Fruit fly (Drosophila melanogaster) whole organism, prepupa: ENCODE results near the gene CG2202.

ENCODE experiments used
- Blimp-1 ChIP-seq: fragments of 200-800 bp; sonication (Bioruptor generic); optimal IDR thresholded peaks from 3 replicates; lab custom pipeline; 2017; ENCODE audit warnings: missing biosample characterization, missing genetic modification characterization, mild to moderate bottlenecking, moderate library complexity, missing genetic modification reagents
- CG10669 ChIP-seq: fragments of 200-800 bp; sonication (Bioruptor generic); optimal IDR thresholded peaks from 3 replicates; lab custom pipeline; 2018; ENCODE audit warnings: missing biosample characterization, mild to moderate bottlenecking, missing genetic modification characterization, moderate library complexity
- CG11902 ChIP-seq: fragments of 200-800 bp; sonication (Bioruptor generic); optimal IDR thresholded peaks from 3 replicates; lab custom pipeline; 2016; ENCODE audit warnings: missing biosample characterization, missing genetic modification characterization
- CG15336 ChIP-seq: fragments of 200-800 bp; sonication (Bioruptor generic); IDR thresholded peaks from 2 replicates; pipeline ENCODE4 v1.3.6; 2022; ENCODE audit warnings: missing biosample characterization, missing genetic modification characterization
- CG16779 ChIP-seq: fragments of 200-800 bp; sonication (Bioruptor generic); optimal IDR thresholded peaks from 3 replicates; lab custom pipeline; 2017; ENCODE audit warnings: missing biosample characterization, mild to moderate bottlenecking, missing genetic modification characterization
- CG3032 ChIP-seq: fragments of 200-800 bp; optimal IDR thresholded peaks from 2 replicates; lab custom pipeline; 2019; ENCODE audit warnings: missing biosample characterization, mild to moderate bottlenecking, missing genetic modification characterization, moderate library complexity
- CG32006 ChIP-seq: fragments of 200-800 bp; sonication (Bioruptor generic); optimal IDR thresholded peaks from 3 replicates; lab custom pipeline; 2017; ENCODE audit warnings: missing biosample characterization, mild to moderate bottlenecking, missing genetic modification characterization
- CG3919 ChIP-seq: fragments of 200-800 bp; sonication (Bioruptor generic); optimal IDR thresholded peaks from 3 replicates; lab custom pipeline; 2016; ENCODE audit warnings: missing biosample characterization, missing genetic modification characterization
- CG4318 ChIP-seq: fragments of 200-800 bp; sonication (Bioruptor generic); optimal IDR thresholded peaks from 3 replicates; lab custom pipeline; 2017; ENCODE audit warnings: missing biosample characterization, mild to moderate bottlenecking, missing genetic modification characterization
- CG6808 ChIP-seq: fragments of 200-800 bp; sonication (Bioruptor generic); optimal IDR thresholded peaks from 3 replicates; lab custom pipeline; 2017; ENCODE audit warnings: missing biosample characterization, missing genetic modification characterization, mild to moderate bottlenecking, moderate library complexity, missing genetic modification reagents
- CG6854 ChIP-seq: fragments of 200-800 bp; sonication (Bioruptor generic); optimal IDR thresholded peaks from 2 replicates; lab custom pipeline; 2017; ENCODE audit warnings: missing biosample characterization, mild to moderate bottlenecking, missing genetic modification characterization
- CG7368 ChIP-seq: fragments of 200-800 bp; sonication (Bioruptor generic); optimal IDR thresholded peaks from 3 replicates; lab custom pipeline; 2016; ENCODE audit warnings: missing biosample characterization, missing genetic modification characterization
- CG8119 ChIP-seq: fragments of 200-800 bp; sonication (Bioruptor generic); IDR thresholded peaks from 3 replicates; pipeline ENCODE4 v1.3.6; 2022; ENCODE audit warnings: missing biosample characterization, missing genetic modification characterization
- CG8319 ChIP-seq: fragments of 200-800 bp; sonication (Bioruptor generic); optimal IDR thresholded peaks from 3 replicates; lab custom pipeline; 2016; ENCODE audit warnings: missing biosample characterization, missing genetic modification characterization
- CG8632 ChIP-seq: fragments of 200-800 bp; sonication (Bioruptor generic); optimal IDR thresholded peaks from 3 replicates; lab custom pipeline; 2016; ENCODE audit warnings: missing biosample characterization, missing genetic modification characterization
- CG9139 ChIP-seq: fragments of 200-800 bp; sonication (Bioruptor generic); optimal IDR thresholded peaks from 3 replicates; lab custom pipeline; 2017; ENCODE audit warnings: missing biosample characterization, mild to moderate bottlenecking, missing genetic modification characterization
- Eip75B ChIP-seq: fragments of 200-800 bp; sonication (Bioruptor generic); optimal IDR thresholded peaks from 3 replicates; lab custom pipeline; 2016; ENCODE audit warnings: missing biosample characterization, missing genetic modification characterization
- Eip78C ChIP-seq: fragments of 200-800 bp; sonication (Bioruptor generic); peaks from one replicate; lab custom pipeline; 2016; ENCODE audit warnings: missing biosample characterization, missing genetic modification characterization
- Ets96B ChIP-seq: fragments of 200-800 bp; optimal IDR thresholded peaks from 2 replicates; lab custom pipeline; 2019; ENCODE audit warnings: missing biosample characterization, mild to moderate bottlenecking, missing genetic modification characterization, moderate library complexity
- Gug ChIP-seq: fragments of 200-800 bp; sonication (Bioruptor generic); IDR thresholded peaks from 2 replicates; pipeline ENCODE4 v1.3.6; 2022; ENCODE audit warnings: missing biosample characterization, missing genetic modification characterization
- Hr38 ChIP-seq: sonication (Bioruptor generic); optimal IDR thresholded peaks from 2 replicates; lab custom pipeline; 2016; ENCODE audit warnings: missing biosample characterization, missing genetic modification characterization
- Hr39 ChIP-seq: fragments of 200-800 bp; sonication (Bioruptor generic); optimal IDR thresholded peaks from 2 replicates; lab custom pipeline; 2016; ENCODE audit warnings: missing biosample characterization, missing genetic modification characterization
- Hr4 ChIP-seq: fragments of 200-800 bp; sonication (Bioruptor generic); optimal IDR thresholded peaks from 3 replicates; lab custom pipeline; 2016; ENCODE audit warnings: missing biosample characterization, missing genetic modification characterization
- Lpt ChIP-seq: fragments of 200-800 bp; sonication (Bioruptor generic); optimal IDR thresholded peaks from 3 replicates; lab custom pipeline; 2016; ENCODE audit warnings: missing biosample characterization, missing genetic modification characterization
- Met ChIP-seq: fragments of 200-800 bp; sonication (Bioruptor generic); optimal IDR thresholded peaks from 3 replicates; lab custom pipeline; 2016; ENCODE audit warnings: missing biosample characterization, missing genetic modification characterization
- OdsH ChIP-seq: fragments of 200-800 bp; sonication (Bioruptor generic); optimal IDR thresholded peaks from 3 replicates; lab custom pipeline; 2016; ENCODE audit warnings: missing biosample characterization, missing genetic modification characterization
- Smox ChIP-seq: fragments of 200-800 bp; sonication (Bioruptor generic); optimal IDR thresholded peaks from 3 replicates; lab custom pipeline; 2016; ENCODE audit warnings: missing biosample characterization, missing genetic modification characterization
- Sox102F ChIP-seq: fragments of 200-800 bp; sonication (Bioruptor generic); optimal IDR thresholded peaks from 2 replicates; lab custom pipeline; 2016; ENCODE audit warnings: missing biosample characterization, mild to moderate bottlenecking, missing genetic modification characterization
- Sox15 ChIP-seq: fragments of 200-800 bp; sonication (Bioruptor generic); optimal IDR thresholded peaks from 3 replicates; lab custom pipeline; 2016; ENCODE audit warnings: missing biosample characterization, missing genetic modification characterization
- achi ChIP-seq: fragments of 200-800 bp; sonication (Bioruptor generic); optimal IDR thresholded peaks from 3 replicates; lab custom pipeline; 2016; ENCODE audit warnings: missing biosample characterization, missing genetic modification characterization
- acj6 ChIP-seq: fragments of 200-800 bp; sonication (Bioruptor generic); optimal IDR thresholded peaks from 3 replicates; lab custom pipeline; 2016; ENCODE audit warnings: missing biosample characterization, missing genetic modification characterization
- cyc ChIP-seq: fragments of 200-800 bp; sonication (Bioruptor generic); optimal IDR thresholded peaks from 3 replicates; lab custom pipeline; 2016; ENCODE audit warnings: missing biosample characterization, missing genetic modification characterization
- dac ChIP-seq: fragments of 200-800 bp; sonication (Bioruptor generic); optimal IDR thresholded peaks from 2 replicates; lab custom pipeline; 2017; ENCODE audit warnings: missing biosample characterization, mild to moderate bottlenecking, missing genetic modification characterization
- dsx ChIP-seq: fragments of 200-800 bp; optimal IDR thresholded peaks from 3 replicates; lab custom pipeline; 2019; ENCODE audit warnings: missing biosample characterization, mild to moderate bottlenecking, missing genetic modification characterization, moderate library complexity; ENCODE audit not compliant: poor library complexity, severe bottlenecking
- eg ChIP-seq: fragments of 200-800 bp; sonication (Bioruptor generic); IDR thresholded peaks from 3 replicates; pipeline ENCODE4 v1.3.6; 2022; ENCODE audit warnings: missing biosample characterization, missing genetic modification characterization
- esn ChIP-seq: fragments of 200-800 bp; sonication (Bioruptor generic); optimal IDR thresholded peaks from 2 replicates; lab custom pipeline; 2016; ENCODE audit warnings: missing biosample characterization, mild to moderate bottlenecking, missing genetic modification characterization, moderate library complexity
- fd59A ChIP-seq: fragments of 200-800 bp; sonication (Bioruptor generic); optimal IDR thresholded peaks from 2 replicates; lab custom pipeline; 2017; ENCODE audit warnings: missing biosample characterization, mild to moderate bottlenecking, missing genetic modification characterization, missing genetic modification reagents
- fd85E ChIP-seq: fragments of 200-800 bp; sonication (Bioruptor generic); optimal IDR thresholded peaks from 3 replicates; lab custom pipeline; 2016; ENCODE audit warnings: missing biosample characterization, missing genetic modification characterization
- fkh ChIP-seq: fragments of 200-800 bp; sonication (Bioruptor generic); optimal IDR thresholded peaks from 3 replicates; lab custom pipeline; 2017; ENCODE audit warnings: missing biosample characterization, mild to moderate bottlenecking, missing genetic modification characterization, moderate library complexity
- net ChIP-seq: fragments of 200-800 bp; sonication (Bioruptor generic); optimal IDR thresholded peaks from 3 replicates; lab custom pipeline; 2016; ENCODE audit warnings: missing biosample characterization, missing genetic modification characterization
- pdm3 ChIP-seq: fragments of 200-800 bp; sonication (Bioruptor generic); optimal IDR thresholded peaks from 3 replicates; lab custom pipeline; 2016; ENCODE audit warnings: missing biosample characterization, missing genetic modification characterization
- spab ChIP-seq: fragments of 200-800 bp; sonication (Bioruptor generic); optimal IDR thresholded peaks from 2 replicates; lab custom pipeline; 2017; ENCODE audit warnings: missing biosample characterization, mild to moderate bottlenecking, missing genetic modification characterization, missing genetic modification reagents
- ss ChIP-seq, 2 experiments: fragments of 200-800 bp; sonication (Bioruptor generic); optimal IDR thresholded peaks; 2 replicates in 1 of 2; 3 replicates in 1 of 2; lab custom pipeline; 2017 to 2018; ENCODE audit warnings: mild to moderate bottlenecking in 2 of 2, missing biosample characterization in 2 of 2, missing genetic modification characterization in 2 of 2, moderate library complexity in 1 of 2
- topi ChIP-seq: fragments of 200-800 bp; sonication (Bioruptor generic); optimal IDR thresholded peaks from 3 replicates; lab custom pipeline; 2016; ENCODE audit warnings: missing biosample characterization, missing genetic modification characterization
- vri ChIP-seq: fragments of 200-800 bp; sonication (Bioruptor generic); optimal IDR thresholded peaks from 3 replicates; lab custom pipeline; 2016; ENCODE audit warnings: missing biosample characterization, mild to moderate bottlenecking, missing genetic modification characterization

The CG2202 gene

dm6 chrX:10802457-10803378 lies 45.8 kb upstream of the CG2202 start (continued):
- peak; percentile 32 for TF ChIP-seq fkh (GFP tag; lab: Kevin White, UChicago)
- TF ChIP-seq ss (GFP tag; optimal IDR thresholded peaks at IDR 0.05; lab: Kevin White, UChicago): peak; percentile 7 to 47
- peak; percentile 65 for TF ChIP-seq CG8632
- peak; percentile 73 for TF ChIP-seq Eip78C (GFP tag; lab: Kevin White, UChicago)
- TF ChIP-seq pdm3 (GFP tag; lab: Kevin White, UChicago): peak; percentile 19
- peak; percentile 21 for TF ChIP-seq CG7368 (GFP tag; lab: Kevin White, UChicago)
- TF ChIP-seq fd59A (GFP tag; lab: Kevin White, UChicago): no peak
- TF ChIP-seq Ets96B (tag; lab: Kevin White, UChicago): peak; percentile 63
- TF ChIP-seq fd85E: no peak
- TF ChIP-seq Hr38 (GFP tag; lab: Kevin White, UChicago): no peak
- peak; percentile 37 for TF ChIP-seq CG4318 (GFP tag; lab: Kevin White, UChicago)
- peak; percentile 53 for TF ChIP-seq Met (GFP tag; lab: Kevin White, UChicago)
- peak; percentile 34 for TF ChIP-seq CG3919
- no peak for TF ChIP-seq dac (GFP tag; lab: Kevin White, UChicago)
- no peak for TF ChIP-seq vri (GFP tag; lab: Kevin White, UChicago)
- TF ChIP-seq Eip75B (GFP tag; lab: Kevin White, UChicago): peak; percentile 2
- TF ChIP-seq Hr4 (GFP tag; lab: Kevin White, UChicago): peak; percentile 28
- TF ChIP-seq Hr39 (GFP tag; lab: Kevin White, UChicago): no peak
- peak; percentile 43 for TF ChIP-seq CG10669 (GFP tag; lab: Kevin White, UChicago)
- no peak for TF ChIP-seq CG9139 (GFP tag; lab: Kevin White, UChicago)
- TF ChIP-seq Lpt (GFP tag; lab: Kevin White, UChicago): no peak
- TF ChIP-seq cyc (GFP tag; lab: Kevin White, UChicago): peak; percentile 12
- TF ChIP-seq CG8119 (GFP tag; lab: Robert Waterston, UW): peak; percentile 78
- TF ChIP-seq CG3032 (tag; lab: Kevin White, UChicago): peak; percentile 72
- peak; percentile 33 for TF ChIP-seq Blimp-1 (GFP tag; lab: Kevin White, UChicago)
- peak; percentile 50; the same call in 1 of the 2 replicates for TF ChIP-seq Gug
- TF ChIP-seq OdsH (GFP tag; lab: Kevin White, UChicago): peak; percentile 68
- TF ChIP-seq CG15336 (GFP tag; lab: Robert Waterston, UW): peak; percentile 79
- peak; percentile 74 for TF ChIP-seq dsx (GFP tag; lab: Kevin White, UChicago)

DNA sequence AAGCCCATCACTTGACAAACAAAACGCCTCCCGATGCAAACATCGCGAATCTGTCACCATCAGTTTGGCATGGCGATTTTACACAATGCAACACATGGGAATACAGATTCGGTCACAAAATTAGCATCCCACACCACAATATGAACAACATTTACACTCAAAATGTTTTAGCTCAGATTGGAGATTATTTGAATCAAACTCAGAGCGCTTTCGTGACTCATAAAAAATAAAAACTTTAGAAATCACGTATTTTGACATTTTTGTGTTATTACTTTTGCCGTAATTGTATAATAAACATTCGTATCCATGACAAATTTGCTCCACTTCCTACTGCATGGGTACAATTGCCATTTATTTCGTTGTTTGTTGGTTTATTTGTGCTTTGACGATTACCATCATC lies 44.5 kb upstream of the CG2202 start:
- TF ChIP-seq Smox (GFP tag; lab: Kevin White, UChicago) (peak; percentile 19), CG8319 (GFP tag; lab: Kevin White, UChicago) (no peak), Sox15 (GFP tag; lab: Kevin White, UChicago) (no peak), net (GFP tag; lab: Kevin White, UChicago) (peak; percentile 36), fkh (GFP tag; lab: Kevin White, UChicago) (no peak), CG16779 (tag; lab: Kevin White, UChicago) (no peak), CG3032 (tag; lab: Kevin White, UChicago) (no peak), OdsH (GFP tag; lab: Kevin White, UChicago) (peak; percentile 5), Hr4 (GFP tag; lab: Kevin White, UChicago) (peak; percentile 48), fd85E (no peak), spab (GFP tag; lab: Kevin White, UChicago) (no peak), Hr39 (GFP tag; lab: Kevin White, UChicago) (peak; percentile 46), Sox102F (GFP tag; lab: Kevin White, UChicago) (peak; percentile 8), topi (GFP tag; lab: Kevin White, UChicago) (peak; percentile 14), CG11902 (GFP tag; lab: Kevin White, UChicago) (no peak), cyc (GFP tag; lab: Kevin White, UChicago) (peak; percentile 30), eg (GFP tag; lab: Robert Waterston, UW) (peak; percentile 49; the same call in 1 of the 3 replicates), fd59A (GFP tag; lab: Kevin White, UChicago) (no peak), achi (GFP tag; lab: Kevin White, UChicago) (peak; percentile 4), pdm3 (GFP tag; lab: Kevin White, UChicago) (peak; percentile 24), esn (GFP tag; lab: Kevin White, UChicago) (peak; percentile 37), CG32006 (GFP tag; lab: Kevin White, UChicago) (peak; percentile 13), Blimp-1 (GFP tag; lab: Kevin White, UChicago) (no peak), Met (GFP tag; lab: Kevin White, UChicago) (peak; percentile 35), CG6854 (GFP tag; lab: Kevin White, UChicago) (no peak), acj6 (peak; percentile 28), Ets96B (tag; lab: Kevin White, UChicago) (no peak), CG10669 (GFP tag; lab: Kevin White, UChicago) (peak; percentile 0), CG6808 (GFP tag; lab: Kevin White, UChicago) (no peak), vri (GFP tag; lab: Kevin White, UChicago) (no peak), CG15336 (GFP tag; lab: Robert Waterston, UW) (peak; percentile 47), ss (GFP tag; optimal IDR thresholded peaks at IDR 0.05; lab: Kevin White, UChicago) (no peak)
